Worm (Caenorhabditis elegans): ENCODE data around the gene sftb-1.

- TF ChIP-seq eyg-1 (tag; optimal IDR thresholded peaks at IDR 0.05) (no peak), nfya-1 (tag; optimal IDR thresholded peaks at IDR 0.05) (no peak), Y22D7AL.16 (tag; optimal IDR thresholded peaks at IDR 0.05) (no peak)
Observed at ce11 chrIII:4220864-4221263, 48.2 kb downstream of the sftb-1 start.
